Fruit fly (Drosophila melanogaster): ENCODE data around the gene Past1.

The Past1 gene

dm6 chr3R:12719627-12720343 is 22.7 kb downstream of the Past1 start (continued):
- TF ChIP-seq CG4328 (GFP tag; optimal IDR thresholded peaks at IDR 0.05) (no peak), zfh1 (GFP tag; IDR thresholded peaks at IDR 0.05) (no peak; the same call in 2 of the 3 replicates), GATAe (GFP tag; conservative IDR thresholded peaks at IDR 0.05) (no peak), CG10431 (GFP tag; optimal IDR thresholded peaks at IDR 0.05) (no peak), CG16779 (GFP tag; IDR thresholded peaks at IDR 0.05) (no peak), eve (GFP tag; optimal IDR thresholded peaks at IDR 0.05) (no peak), CG11398 (GFP tag; optimal IDR thresholded peaks at IDR 0.05) (no peak), wor (GFP tag; IDR thresholded peaks at IDR 0.05) (no peak), CG7271 (tag; optimal IDR thresholded peaks at IDR 0.05) (no peak), CG30403 (GFP tag; optimal IDR thresholded peaks at IDR 0.05) (no peak), ro (GFP tag; IDR thresholded peaks at IDR 0.05) (no peak), dan (GFP tag; IDR thresholded peaks at IDR 0.05) (no peak), Gsc (GFP tag; IDR thresholded peaks at IDR 0.05) (no peak), CG31388 (GFP tag; optimal IDR thresholded peaks at IDR 0.05) (no peak), Fer3 (tag; optimal IDR thresholded peaks at IDR 0.05) (peak; percentile 42), Sin3A (optimal IDR thresholded peaks at IDR 0.05) (no peak), CG5245 (GFP tag; optimal IDR thresholded peaks at IDR 0.05) (no peak), row (GFP tag; IDR thresholded peaks at IDR 0.05) (peak; percentile 76), CG7839 (tag; optimal IDR thresholded peaks at IDR 0.05) (peak; percentile 67), phol (tag; optimal IDR thresholded peaks at IDR 0.05) (peak; percentile 40), Lhr (GFP tag; optimal IDR thresholded peaks at IDR 0.05) (no peak), Med (GFP tag) (peak; percentile 73), unc-4 (GFP tag; IDR thresholded peaks at IDR 0.05; ENCODE audit: partially characterized antibody) (peak; percentile 20; the same call in 1 of the 2 replicates), CG8388 (GFP tag; optimal IDR thresholded peaks at IDR 0.05) (no peak), CG9817 (tag; optimal IDR thresholded peaks at IDR 0.05) (no peak), trh (GFP tag; optimal IDR thresholded peaks at IDR 0.05) (no peak), CG7372 (GFP tag; IDR thresholded peaks at IDR 0.05) (no peak), sd (tag; optimal IDR thresholded peaks at IDR 0.05) (peak; percentile 38), CG4617 (GFP tag; optimal IDR thresholded peaks at IDR 0.05; ENCODE audit: borderline replicate concordance) (no peak), CG10267 (tag; optimal IDR thresholded peaks at IDR 0.05) (peak; percentile 27), Fer1 (GFP tag; optimal IDR thresholded peaks at IDR 0.05) (peak; percentile 60), CG9797 (GFP tag; optimal IDR thresholded peaks at IDR 0.05) (no peak), disco-r (GFP tag; optimal IDR thresholded peaks at IDR 0.05) (no peak), CG12391 (tag; optimal IDR thresholded peaks at IDR 0.05) (peak; percentile 32), CkIIα-i1 (GFP tag; IDR thresholded peaks at IDR 0.05) (no peak), wek (GFP tag; optimal IDR thresholded peaks at IDR 0.05) (no peak), vnd (GFP tag; IDR thresholded peaks at IDR 0.05; ENCODE audit: partially characterized antibody) (no peak), CG8765 (GFP tag; IDR thresholded peaks at IDR 0.05) (no peak), sim (GFP tag; IDR thresholded peaks at IDR 0.05) (no peak), pho (GFP tag; optimal IDR thresholded peaks at IDR 0.05) (no peak), Bteb2 (GFP tag; optimal IDR thresholded peaks at IDR 0.05) (no peak), ind (GFP tag; optimal IDR thresholded peaks at IDR 0.05) (peak; percentile 8), pnt (GFP tag; optimal IDR thresholded peaks at IDR 0.05) (no peak), cato (GFP tag; optimal IDR thresholded peaks at IDR 0.05; ENCODE audit: borderline replicate concordance) (no peak), MTF-1 (GFP tag; optimal IDR thresholded peaks at IDR 0.05; ENCODE audit: borderline replicate concordance) (no peak), ham (GFP tag; IDR thresholded peaks at IDR 0.05) (no peak), Dp (GFP tag; optimal IDR thresholded peaks at IDR 0.05) (no peak), HLH4C (GFP tag; IDR thresholded peaks at IDR 0.05; ENCODE audit: partially characterized antibody) (no peak), B-H1 (GFP tag; IDR thresholded peaks at IDR 0.05) (no peak), CG7786 (GFP tag; optimal IDR thresholded peaks at IDR 0.05) (no peak), ssp (GFP tag; IDR thresholded peaks at IDR 0.05) (no peak)

All from whole organism, embryonic.